Worm (Caenorhabditis elegans): ENCODE measurements around the gene fbxa-28.

fbxa-28 gene

DNA sequence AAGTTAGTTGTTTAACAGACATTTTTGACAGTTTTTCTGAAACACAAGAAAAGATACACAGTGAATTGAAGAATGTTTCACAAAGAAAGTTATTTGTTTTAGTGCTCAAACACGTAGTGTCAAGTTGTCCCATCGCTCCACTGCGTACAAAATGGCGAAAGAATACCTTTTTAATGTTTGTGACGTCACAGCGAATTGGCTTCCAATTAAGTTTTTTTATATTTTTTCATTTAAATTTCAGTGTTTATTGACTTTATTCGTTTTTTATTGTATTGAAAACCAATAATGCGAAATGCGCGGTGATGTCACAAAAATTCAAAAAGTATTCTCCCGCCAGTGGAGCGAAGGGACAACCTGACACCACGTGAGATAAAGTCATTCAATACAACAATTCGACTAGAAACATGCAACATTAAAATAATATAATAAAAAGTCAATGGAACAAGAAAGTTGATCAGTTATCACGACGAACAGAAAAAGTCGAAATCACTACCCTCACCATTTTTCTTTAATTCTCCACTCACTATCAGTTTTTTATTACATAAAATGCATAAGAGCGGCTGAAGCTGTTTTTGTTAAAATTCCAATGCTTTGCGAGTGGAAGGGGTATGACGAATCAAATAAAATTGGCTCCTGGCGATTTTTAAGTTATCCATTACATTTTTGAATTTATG lies 23.9 kb upstream of the fbxa-28 start, which contains the start of gene fbxa-29:
Gene fbxa-29, minus strand, starts transcription at position 51 of the 674 bp plus-strand sequence.
- TF ChIP-seq ref-1 (GFP tag; conservative IDR thresholded peaks at IDR 0.05) (no peak), ztf-29 (GFP tag; IDR thresholded peaks at IDR 0.05) (no peak)

DNA sequence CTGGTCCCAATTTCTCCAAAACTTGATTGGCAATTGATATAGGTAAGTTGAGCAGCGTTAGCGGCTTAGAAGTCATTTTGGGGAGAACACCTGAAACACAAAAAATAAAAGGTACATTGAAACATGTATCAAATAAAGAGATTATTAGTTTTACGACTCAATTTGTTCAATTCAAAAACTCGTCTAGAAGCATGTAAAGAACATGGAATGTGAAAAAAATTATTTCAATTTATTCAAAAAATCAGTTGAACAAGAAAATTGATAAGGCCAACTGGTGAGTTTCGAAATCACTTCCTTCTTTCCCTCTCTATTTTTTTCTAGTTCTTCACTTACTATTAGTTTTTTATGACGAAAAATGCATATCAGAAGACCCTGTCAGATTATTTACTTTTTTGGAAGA lies 22.2 kb upstream of the fbxa-28 start, which contains the start of gene fbxa-30:
Gene fbxa-30, minus strand, starts transcription at position 101 of the 400 bp plus-strand sequence.
- TF ChIP-seq med-1 (GFP tag; optimal IDR thresholded peaks at IDR 0.05; ENCODE audit: insufficient read depth): no peak
- TF ChIP-seq cog-1 (tag; optimal IDR thresholded peaks at IDR 0.05): no peak
- no peak for TF ChIP-seq flt-1 (GFP tag; IDR thresholded peaks at IDR 0.05)
- TF ChIP-seq T22C8.4 (GFP tag; IDR thresholded peaks at IDR 0.05): no peak
- TF ChIP-seq ref-1 (GFP tag; conservative IDR thresholded peaks at IDR 0.05): no peak
- TF ChIP-seq ztf-29 (GFP tag; IDR thresholded peaks at IDR 0.05): no peak
- TF ChIP-seq klf-2 (GFP tag; conservative IDR thresholded peaks at IDR 0.05): no peak
- no peak for TF ChIP-seq tab-1 (GFP tag; IDR thresholded peaks at IDR 0.05)
- no peak for TF ChIP-seq ztf-23 (GFP tag; IDR thresholded peaks at IDR 0.05)

ce11 chrIII:1279197-1279596 lies 18.5 kb upstream of the fbxa-28 start:
- TF ChIP-seq flt-1 (GFP tag; IDR thresholded peaks at IDR 0.05) (no peak), cog-1 (tag; optimal IDR thresholded peaks at IDR 0.05) (no peak), klf-2 (GFP tag; conservative IDR thresholded peaks at IDR 0.05) (no peak), tab-1 (GFP tag; IDR thresholded peaks at IDR 0.05) (no peak), ztf-29 (GFP tag; IDR thresholded peaks at IDR 0.05) (no peak), ref-1 (GFP tag; conservative IDR thresholded peaks at IDR 0.05) (no peak), ztf-23 (GFP tag; IDR thresholded peaks at IDR 0.05) (no peak)

ce11 chrIII:1284584-1285046 lies 13.1 kb upstream of the fbxa-28 start, which contains the start of gene fbxa-37:
Gene fbxa-37 (plus strand): TSS chrIII:1284996.
- no peak for TF ChIP-seq ref-1 (GFP tag; conservative IDR thresholded peaks at IDR 0.05)
- no peak for TF ChIP-seq med-1 (GFP tag; optimal IDR thresholded peaks at IDR 0.05; ENCODE audit: insufficient read depth)

DNA sequence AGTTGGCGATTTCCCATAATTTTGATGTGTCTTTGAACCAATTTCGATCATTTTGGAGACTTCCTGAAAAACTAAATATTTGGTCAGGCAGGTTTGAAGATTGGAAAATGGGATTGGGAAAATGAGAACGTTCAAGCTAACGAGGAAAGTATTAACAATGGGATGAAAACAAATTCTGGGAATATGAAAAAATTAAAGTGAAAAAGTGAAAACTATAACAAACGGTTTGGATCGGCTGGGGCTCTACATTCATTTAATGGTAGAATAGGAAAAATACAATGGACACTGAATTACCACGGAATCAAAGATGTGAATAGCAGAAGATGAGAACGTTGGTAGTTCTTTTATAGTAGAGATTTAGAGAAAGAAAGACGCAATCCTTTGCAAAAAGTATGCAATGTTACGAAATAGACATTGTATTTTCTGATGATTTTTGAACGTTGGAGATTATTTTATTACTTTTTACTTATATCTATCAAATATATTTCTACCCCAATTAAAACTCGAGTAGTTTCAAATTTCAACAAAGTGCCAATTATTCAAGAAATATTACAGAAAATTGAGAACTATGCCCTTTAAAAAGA lies 9.1 kb upstream of the fbxa-28 start, which contains the start of gene fbxa-50:
Gene fbxa-50, minus strand, starts transcription at position 51 of the 584 bp plus-strand sequence.
- TF ChIP-seq klf-2 (GFP tag; conservative IDR thresholded peaks at IDR 0.05) (no peak), T22C8.4 (GFP tag; IDR thresholded peaks at IDR 0.05) (no peak), med-1 (GFP tag; optimal IDR thresholded peaks at IDR 0.05; ENCODE audit: insufficient read depth) (no peak), tab-1 (GFP tag; IDR thresholded peaks at IDR 0.05) (no peak), cog-1 (tag; optimal IDR thresholded peaks at IDR 0.05) (no peak), ztf-29 (GFP tag; IDR thresholded peaks at IDR 0.05) (no peak), ztf-23 (GFP tag; IDR thresholded peaks at IDR 0.05) (no peak), flt-1 (GFP tag; IDR thresholded peaks at IDR 0.05) (no peak), ref-1 (GFP tag; conservative IDR thresholded peaks at IDR 0.05) (no peak)

- TF ChIP-seq T22C8.4 (GFP tag; IDR thresholded peaks at IDR 0.05): no peak
- TF ChIP-seq klf-2 (GFP tag; conservative IDR thresholded peaks at IDR 0.05): no peak
- TF ChIP-seq cog-1 (tag; optimal IDR thresholded peaks at IDR 0.05): no peak
- TF ChIP-seq med-1 (GFP tag; optimal IDR thresholded peaks at IDR 0.05; ENCODE audit: insufficient read depth): no peak
- no peak for TF ChIP-seq ztf-23 (GFP tag; IDR thresholded peaks at IDR 0.05)
- TF ChIP-seq tab-1 (GFP tag; IDR thresholded peaks at IDR 0.05): no peak
- TF ChIP-seq ztf-29 (GFP tag; IDR thresholded peaks at IDR 0.05): no peak
- TF ChIP-seq ref-1 (GFP tag; conservative IDR thresholded peaks at IDR 0.05): no peak
- no peak for TF ChIP-seq flt-1 (GFP tag; IDR thresholded peaks at IDR 0.05)
These were observed 8.6 kb upstream of the fbxa-28 start for ce11 chrIII:1289139-1289538.

DNA sequence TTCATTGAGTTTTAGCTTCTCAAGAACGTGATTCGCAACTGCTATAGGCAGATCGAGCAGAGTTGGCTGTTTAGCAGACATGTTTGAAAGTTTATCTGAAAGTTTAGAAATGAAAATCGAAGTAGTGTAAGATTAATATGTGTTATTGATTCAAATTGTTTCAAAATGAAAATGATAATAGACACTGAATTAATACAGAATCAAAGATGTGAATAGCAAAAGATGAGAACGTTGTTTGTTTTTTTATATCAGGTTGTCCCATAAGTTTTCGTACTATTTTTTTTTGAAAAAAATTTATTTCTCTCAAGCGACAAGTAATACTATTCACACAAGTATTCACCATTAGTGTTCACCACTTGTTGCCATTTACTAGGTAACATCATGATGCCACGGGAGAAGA lies 4.6 kb upstream of the fbxa-28 start, which contains the start of gene fbxa-36:
Gene fbxa-36, minus strand, starts transcription at position 101 of the 400 bp plus-strand sequence.
- no peak for TF ChIP-seq T22C8.4 (GFP tag; IDR thresholded peaks at IDR 0.05)
- no peak for TF ChIP-seq med-1 (GFP tag; optimal IDR thresholded peaks at IDR 0.05; ENCODE audit: insufficient read depth)
- no peak for TF ChIP-seq klf-2 (GFP tag; conservative IDR thresholded peaks at IDR 0.05)
- TF ChIP-seq flt-1 (GFP tag; IDR thresholded peaks at IDR 0.05): no peak
- TF ChIP-seq ztf-23 (GFP tag; IDR thresholded peaks at IDR 0.05): no peak
- no peak for TF ChIP-seq cog-1 (tag; optimal IDR thresholded peaks at IDR 0.05)
- TF ChIP-seq tab-1 (GFP tag; IDR thresholded peaks at IDR 0.05): no peak
- TF ChIP-seq ztf-29 (GFP tag; IDR thresholded peaks at IDR 0.05): no peak
- TF ChIP-seq ref-1 (GFP tag; conservative IDR thresholded peaks at IDR 0.05): no peak

DNA sequence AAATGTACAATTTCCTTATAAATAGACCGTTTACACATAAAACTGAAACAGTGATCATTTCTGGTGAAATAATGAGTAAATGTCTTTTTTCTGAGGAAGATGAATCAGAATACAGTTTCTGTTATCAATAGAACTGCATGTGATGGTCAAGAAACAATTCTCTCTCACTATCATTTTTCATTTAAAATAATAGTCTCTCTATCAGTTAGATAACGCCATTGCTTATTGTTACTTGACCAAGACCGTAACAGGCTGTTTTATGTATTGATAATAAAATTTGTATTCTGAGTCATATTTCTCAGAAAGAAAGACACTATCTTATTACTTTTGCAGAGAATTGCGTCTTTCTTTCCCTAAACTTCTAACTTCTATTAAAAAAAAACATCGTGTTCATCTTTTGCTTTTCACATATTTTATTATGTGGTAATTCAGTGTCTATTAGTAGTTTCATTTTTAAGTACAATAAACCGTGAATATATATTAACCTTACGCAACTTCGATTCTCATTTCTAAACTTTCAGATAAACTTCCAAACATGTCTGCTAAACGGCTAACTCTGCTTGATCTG lies 2.5 kb upstream of the fbxa-28 start, which contains the start of gene fbxa-35:
Gene fbxa-35, plus strand, starts transcription at position 518 of the 568 bp plus-strand sequence.
- no peak for TF ChIP-seq cog-1 (tag; optimal IDR thresholded peaks at IDR 0.05)

ce11 chrIII:1303414-1303813 lies 5.7 kb downstream of the fbxa-28 start, which contains the start of gene fbxa-75:
Gene fbxa-75 (plus strand): TSS chrIII:1303714.
- no peak for TF ChIP-seq ref-1 (GFP tag; conservative IDR thresholded peaks at IDR 0.05)
- TF ChIP-seq cog-1 (tag; optimal IDR thresholded peaks at IDR 0.05): no peak
- TF ChIP-seq T22C8.4 (GFP tag; IDR thresholded peaks at IDR 0.05): no peak
- TF ChIP-seq med-1 (GFP tag; optimal IDR thresholded peaks at IDR 0.05; ENCODE audit: insufficient read depth): no peak
- TF ChIP-seq tab-1 (GFP tag; IDR thresholded peaks at IDR 0.05): no peak
- no peak for TF ChIP-seq ztf-29 (GFP tag; IDR thresholded peaks at IDR 0.05)
- TF ChIP-seq klf-2 (GFP tag; conservative IDR thresholded peaks at IDR 0.05): no peak
- no peak for TF ChIP-seq ztf-23 (GFP tag; IDR thresholded peaks at IDR 0.05)

DNA sequence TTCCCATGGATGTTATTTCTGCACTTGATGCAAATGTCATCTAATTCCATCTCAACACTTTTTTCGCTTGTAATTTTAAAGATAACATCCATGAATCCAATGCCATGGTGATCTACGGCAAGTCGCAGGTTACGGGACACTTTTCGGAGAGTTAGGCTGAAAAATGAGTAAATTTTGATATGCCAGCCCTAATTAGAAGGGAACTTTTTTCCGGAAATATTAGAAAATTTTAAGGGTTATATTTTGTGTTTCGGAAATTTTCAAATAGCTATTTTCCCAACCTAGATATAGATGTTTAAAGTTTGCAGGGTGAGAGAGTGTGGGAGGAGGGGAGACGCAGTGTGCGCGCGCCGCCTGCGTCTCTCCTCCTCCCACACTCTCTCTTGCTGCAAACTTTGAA lies 9.6 kb downstream of the fbxa-28 start:
- TF ChIP-seq med-1 (GFP tag; optimal IDR thresholded peaks at IDR 0.05; ENCODE audit: insufficient read depth) (no peak), T22C8.4 (GFP tag; IDR thresholded peaks at IDR 0.05) (no peak), klf-2 (GFP tag; conservative IDR thresholded peaks at IDR 0.05) (no peak), ref-1 (GFP tag; conservative IDR thresholded peaks at IDR 0.05) (no peak), flt-1 (GFP tag; IDR thresholded peaks at IDR 0.05) (no peak), tab-1 (GFP tag; IDR thresholded peaks at IDR 0.05) (no peak), ztf-23 (GFP tag; IDR thresholded peaks at IDR 0.05) (no peak), ztf-29 (GFP tag; IDR thresholded peaks at IDR 0.05) (no peak), cog-1 (tag; optimal IDR thresholded peaks at IDR 0.05) (no peak)
